Worm (Caenorhabditis elegans) whole organism, L2 larva: ENCODE data around the gene F18A12.2.
A peak's percentile ranks its signal among the peaks of the same experiment; 100 is the strongest.

ENCODE experiments used
- R02D3.7 ChIP-seq: fragments of 150-350 bp; optimal IDR thresholded peaks from 2 replicates; lab custom pipeline; 2014; ENCODE audit warnings: missing biosample characterization, missing genetic modification characterization
- ZK546.5 ChIP-seq: sonication (generic microtip); optimal IDR thresholded peaks from 2 replicates; lab custom pipeline; 2017; ENCODE audit warnings: missing biosample characterization, missing genetic modification characterization
- alr-1 ChIP-seq: fragments of 150-350 bp; optimal IDR thresholded peaks from 2 replicates; lab custom pipeline; 2014; ENCODE audit warnings: missing biosample characterization, missing genetic modification characterization
- ama-1 ChIP-seq: fragments of 150-350 bp; optimal IDR thresholded peaks from 2 replicates; lab custom pipeline; 2018; ENCODE audit warnings: inconsistent platforms
- blmp-1 ChIP-seq: sonication (generic microtip); optimal IDR thresholded peaks from 2 replicates; lab custom pipeline; 2017; ENCODE audit warnings: missing genetic modification characterization, mild to moderate bottlenecking, missing compliant biosample characterization, antibody characterized with exemption, moderate library complexity; ENCODE audit not compliant: insufficient read depth
- egl-27 ChIP-seq: sonication (generic microtip); optimal IDR thresholded peaks from 3 replicates; lab custom pipeline; 2017; ENCODE audit warnings: missing biosample characterization, missing genetic modification reagents, missing genetic modification characterization
- elt-1 ChIP-seq: fragments of 150-350 bp; optimal IDR thresholded peaks from 2 replicates; lab custom pipeline; 2014; ENCODE audit warnings: missing biosample characterization, missing genetic modification characterization
- fos-1 ChIP-seq: fragments of 150-350 bp; optimal IDR thresholded peaks from 2 replicates; lab custom pipeline; 2014; ENCODE audit warnings: missing biosample characterization, missing genetic modification characterization
- gmeb-1 ChIP-seq: fragments of 150-350 bp; optimal IDR thresholded peaks from 2 replicates; lab custom pipeline; 2014; ENCODE audit warnings: missing biosample characterization, missing genetic modification characterization
- lin-11 ChIP-seq: fragments of 150-350 bp; sonication (generic microtip); optimal IDR thresholded peaks from 2 replicates; lab custom pipeline; 2014; ENCODE audit warnings: missing biosample characterization, missing genetic modification characterization, inconsistent platforms, mixed read lengths
- lin-13 ChIP-seq: fragments of 150-350 bp; optimal IDR thresholded peaks from 2 replicates; lab custom pipeline; 2014; ENCODE audit warnings: missing biosample characterization, missing genetic modification reagents, missing genetic modification characterization
- lin-39 ChIP-seq: fragments of 150-350 bp; optimal IDR thresholded peaks from 2 replicates; lab custom pipeline; 2014; ENCODE audit warnings: missing biosample characterization, missing genetic modification reagents, missing genetic modification characterization
- lsy-2 ChIP-seq, 2 experiments: fragments of 150-350 bp in 1 of 2; sonication (generic microtip) in 1 of 2; optimal IDR thresholded peaks; 2 replicates each; lab custom pipeline; 2014 to 2017; ENCODE audit warnings: missing biosample characterization in 2 of 2, missing genetic modification characterization in 2 of 2
- mab-5 ChIP-seq: fragments of 150-350 bp; optimal IDR thresholded peaks from 2 replicates; lab custom pipeline; 2014; ENCODE audit warnings: missing biosample characterization, missing genetic modification characterization
- mbf-1 ChIP-seq: sonication (generic microtip); optimal IDR thresholded peaks from 2 replicates; lab custom pipeline; 2017; ENCODE audit warnings: missing biosample characterization, missing genetic modification characterization
- mdl-1 ChIP-seq, 2 experiments: fragments of 150-350 bp in 1 of 2; sonication (generic microtip) in 1 of 2; optimal IDR thresholded peaks; 2 replicates each; lab custom pipeline; 2017; ENCODE audit warnings: missing biosample characterization in 2 of 2, missing genetic modification characterization in 2 of 2
- nhr-10 ChIP-seq: sonication (generic microtip); optimal IDR thresholded peaks from 2 replicates; lab custom pipeline; 2017; ENCODE audit warnings: missing biosample characterization, missing genetic modification characterization
- nhr-11 ChIP-seq: fragments of 150-350 bp; optimal IDR thresholded peaks from 2 replicates; lab custom pipeline; 2014; ENCODE audit warnings: missing biosample characterization, missing genetic modification characterization
- nhr-12 ChIP-seq: fragments of 150-350 bp; optimal IDR thresholded peaks from 2 replicates; lab custom pipeline; 2014; ENCODE audit warnings: missing biosample characterization, missing genetic modification characterization
- nhr-129 ChIP-seq: fragments of 150-350 bp; optimal IDR thresholded peaks from 2 replicates; lab custom pipeline; 2014; ENCODE audit warnings: missing biosample characterization, missing genetic modification characterization
- nhr-21 ChIP-seq: fragments of 150-350 bp; optimal IDR thresholded peaks from 2 replicates; lab custom pipeline; 2014; ENCODE audit warnings: missing biosample characterization, missing genetic modification characterization
- nhr-237 ChIP-seq: fragments of 150-350 bp; optimal IDR thresholded peaks from 2 replicates; lab custom pipeline; 2014; ENCODE audit warnings: missing biosample characterization, missing genetic modification characterization
- nhr-25 ChIP-seq: fragments of 150-350 bp; sonication (generic microtip); optimal IDR thresholded peaks from 3 replicates; lab custom pipeline; 2014; ENCODE audit warnings: missing biosample characterization, missing genetic modification characterization
- peb-1 ChIP-seq: fragments of 150-350 bp; optimal IDR thresholded peaks from 2 replicates; lab custom pipeline; 2014; ENCODE audit warnings: missing biosample characterization, missing genetic modification characterization
- sem-4 ChIP-seq: fragments of 150-350 bp; optimal IDR thresholded peaks from 2 replicates; lab custom pipeline; 2014; ENCODE audit warnings: missing biosample characterization, missing genetic modification reagents, missing genetic modification characterization
- skn-1 ChIP-seq: sonication (generic microtip); optimal IDR thresholded peaks from 2 replicates; lab custom pipeline; 2017; ENCODE audit warnings: missing biosample characterization, missing genetic modification characterization
- sma-3 ChIP-seq: sonication (generic microtip); optimal IDR thresholded peaks from 2 replicates; lab custom pipeline; 2016; ENCODE audit warnings: missing genetic modification reagents, missing genetic modification characterization, missing compliant biosample characterization
- sma-9 ChIP-seq, 2 experiments: fragments of 150-350 bp in 1 of 2; sonication (generic microtip) in 1 of 2; optimal IDR thresholded peaks; 2 replicates each; lab custom pipeline; 2014 to 2016; ENCODE audit warnings: missing genetic modification characterization in 2 of 2, mild to moderate bottlenecking in 1 of 2, missing biosample characterization in 1 of 2, missing compliant biosample characterization in 1 of 2, missing genetic modification reagents in 1 of 2, moderate library complexity in 1 of 2
- unc-39 ChIP-seq: fragments of 150-350 bp; optimal IDR thresholded peaks from 2 replicates; lab custom pipeline; 2014; ENCODE audit warnings: missing biosample characterization, missing genetic modification characterization
- unc-55 ChIP-seq: fragments of 150-350 bp; sonication (generic microtip); optimal IDR thresholded peaks from 3 replicates; lab custom pipeline; 2014; ENCODE audit warnings: missing biosample characterization, missing genetic modification reagents, missing genetic modification characterization
- unc-62 ChIP-seq: fragments of 150-350 bp; optimal IDR thresholded peaks from 2 replicates; lab custom pipeline; 2014; ENCODE audit warnings: missing biosample characterization, missing genetic modification reagents, missing genetic modification characterization
- zag-1 ChIP-seq: fragments of 150-350 bp; optimal IDR thresholded peaks from 2 replicates; lab custom pipeline; 2014; ENCODE audit warnings: missing biosample characterization, missing genetic modification characterization
- ztf-1 ChIP-seq: fragments of 200-800 bp; sonication (Bioruptor generic); conservative IDR thresholded peaks from 2 replicates; pipeline ENCODE4 v1.3.6; 2022; ENCODE audit warnings: missing genetic modification characterization, missing compliant biosample characterization
- ztf-11 ChIP-seq: sonication (generic microtip); optimal IDR thresholded peaks from 2 replicates; lab custom pipeline; 2017; ENCODE audit warnings: missing biosample characterization, missing genetic modification characterization
- ztf-4 ChIP-seq: fragments of 150-350 bp; optimal IDR thresholded peaks from 2 replicates; lab custom pipeline; 2014; ENCODE audit warnings: missing biosample characterization, missing genetic modification characterization

Gene F18A12.2

DNA sequence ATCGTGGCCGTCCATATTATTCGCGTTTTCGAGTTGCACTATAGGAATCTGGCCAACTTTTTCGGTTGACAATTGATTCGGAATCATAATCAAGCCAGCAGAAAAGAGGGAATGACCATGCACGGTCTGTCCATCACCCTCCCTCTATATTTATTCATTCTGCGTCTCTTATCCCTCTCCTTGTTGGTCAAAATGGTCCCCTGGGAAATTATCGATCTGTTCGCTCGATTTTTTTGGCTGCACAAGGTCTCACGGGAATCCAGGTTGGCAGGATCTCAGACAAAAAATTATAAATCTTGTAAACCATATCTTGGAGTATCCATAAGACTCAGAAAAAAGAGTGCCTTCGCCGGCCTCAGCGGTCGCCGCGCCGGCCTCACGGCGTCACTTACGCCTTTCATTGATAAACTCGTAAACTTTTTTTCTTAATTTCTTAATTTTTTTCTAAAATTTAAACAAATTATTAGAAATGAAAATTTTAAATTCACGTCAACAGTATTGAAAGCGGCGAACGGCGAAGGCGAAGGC is at the start of gene F18A12.2, which contains the start of gene F18A12.7:
Gene F18A12.2 (plus strand): TSS at position 478 of the 528 bp plus-strand sequence.
Gene F18A12.7 (minus strand): TSS at position 101 of the 528 bp plus-strand sequence.
- TF ChIP-seq nhr-129 (tag; lab: Kevin White, UChicago): no peak
- no peak for TF ChIP-seq mab-5
- TF ChIP-seq unc-55 (GFP tag; lab: Kevin White, UChicago): no peak
- no peak for TF ChIP-seq blmp-1 (tag; lab: Kevin White, UChicago)
- no peak for TF ChIP-seq elt-1 (tag; lab: Kevin White, UChicago)
- no peak for TF ChIP-seq gmeb-1
- TF ChIP-seq nhr-237 (tag; lab: Kevin White, UChicago): no peak
- no peak for TF ChIP-seq nhr-10 (tag; lab: Kevin White, UChicago)
- TF ChIP-seq egl-27: no peak
- TF ChIP-seq peb-1 (tag; lab: Kevin White, UChicago): no peak
- TF ChIP-seq lin-13 (GFP tag; lab: Kevin White, UChicago): no peak
- no peak for TF ChIP-seq nhr-25 (tag; lab: Kevin White, UChicago)
- TF ChIP-seq unc-39 (tag; lab: Kevin White, UChicago): no peak
- TF ChIP-seq sma-3: no peak
- no peak for TF ChIP-seq nhr-11 (tag; lab: Kevin White, UChicago)
- TF ChIP-seq mdl-1 (tag; optimal IDR thresholded peaks at IDR 0.05; lab: Kevin White, UChicago): no peak

DNA sequence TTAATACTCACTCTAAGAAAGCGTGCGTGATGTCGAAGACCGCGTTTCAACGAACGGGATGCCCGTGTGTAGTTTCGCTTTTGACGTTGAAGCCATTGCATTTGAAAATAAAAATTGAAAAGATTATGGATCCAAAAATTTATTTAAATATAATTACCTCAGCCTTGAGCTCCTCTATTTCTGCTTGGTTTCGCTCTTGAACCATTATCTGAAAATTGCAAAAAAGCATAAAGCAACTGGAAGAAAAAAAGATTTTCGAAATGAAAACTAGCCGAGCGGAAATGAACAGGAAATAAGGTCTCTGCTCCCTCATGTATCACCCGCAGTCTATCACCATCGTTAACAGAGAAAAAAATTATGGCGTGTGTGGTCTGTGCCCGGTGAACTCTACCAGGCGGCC is 47.6 kb upstream of the F18A12.2 start, which contains the start of gene Y49F6C.6:
Gene Y49F6C.6 (minus strand): TSS at position 101 of the 400 bp plus-strand sequence.
- TF ChIP-seq lin-13 (GFP tag; lab: Kevin White, UChicago) (no peak), nhr-12 (no peak), ztf-11 (tag; lab: Kevin White, UChicago) (no peak), sma-3 (no peak), nhr-21 (tag; lab: Kevin White, UChicago) (no peak), mab-5 (no peak), nhr-10 (tag; lab: Kevin White, UChicago) (no peak), ZK546.5 (no peak), zag-1 (tag; lab: Kevin White, UChicago) (no peak), fos-1 (tag; lab: Kevin White, UChicago) (no peak), nhr-11 (tag; lab: Kevin White, UChicago) (no peak), sma-9 (GFP tag; optimal IDR thresholded peaks at IDR 0.05; lab: Kevin White, UChicago) (no peak), sma-9 (tag; optimal IDR thresholded peaks at IDR 0.05; lab: Kevin White, UChicago) (no peak), ama-1 (no peak), ztf-4 (tag; lab: Kevin White, UChicago) (no peak), R02D3.7 (tag; lab: Kevin White, UChicago) (no peak), unc-62 (no peak), nhr-25 (tag; lab: Kevin White, UChicago) (no peak), unc-39 (tag; lab: Kevin White, UChicago) (no peak)

DNA sequence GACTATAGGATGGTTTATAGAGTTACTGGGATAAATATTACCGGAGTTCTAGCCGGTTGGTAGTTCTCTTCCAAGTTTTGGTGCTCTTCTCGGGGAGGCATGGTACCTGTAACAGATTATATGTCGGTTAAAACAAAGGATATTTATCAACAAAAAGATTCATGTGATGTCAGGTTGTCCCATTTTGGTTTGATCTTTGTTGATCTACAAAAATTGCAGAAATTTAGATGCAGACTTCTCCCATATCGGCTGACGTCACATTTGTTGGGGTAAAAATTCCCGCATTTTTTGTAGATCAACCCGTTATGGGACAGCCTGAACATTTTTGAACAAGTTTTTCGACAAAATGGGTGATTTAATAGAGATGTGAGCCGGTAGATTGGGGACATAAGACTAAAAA is 46.6 kb upstream of the F18A12.2 start, which contains the start of gene Y49F6C.7:
Gene Y49F6C.7 (minus strand): TSS at position 101 of the 400 bp plus-strand sequence.
- TF ChIP-seq lin-39 (tag; lab: Kevin White, UChicago) (no peak), nhr-10 (tag; lab: Kevin White, UChicago) (no peak), alr-1 (tag; lab: Kevin White, UChicago) (no peak), zag-1 (tag; lab: Kevin White, UChicago) (no peak), skn-1 (tag; lab: Kevin White, UChicago) (no peak), blmp-1 (tag; lab: Kevin White, UChicago) (no peak), lin-13 (GFP tag; lab: Kevin White, UChicago) (no peak)

DNA sequence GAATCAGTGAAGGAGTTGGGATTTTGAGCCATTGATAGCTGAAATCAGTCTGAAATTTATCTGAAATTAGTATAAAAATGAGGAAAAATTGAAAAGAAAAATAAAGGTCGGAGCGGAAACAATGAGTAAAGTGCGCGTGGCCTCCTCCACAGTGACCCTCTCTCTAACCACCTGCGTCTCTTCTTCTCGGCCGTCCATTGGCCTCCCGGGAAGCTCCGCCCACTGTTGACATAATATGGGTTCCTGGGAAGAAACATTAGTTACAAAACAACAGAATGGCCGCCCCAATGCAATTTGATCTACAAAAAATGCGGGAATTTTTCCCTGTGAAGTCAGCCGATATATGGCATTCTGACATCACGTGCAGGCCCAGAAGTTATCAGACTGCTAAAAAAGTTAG is 44.6 kb upstream of the F18A12.2 start, which contains the start of gene Y49F6C.8:
Gene Y49F6C.8 (minus strand): TSS at position 51 of the 400 bp plus-strand sequence.
- TF ChIP-seq unc-39 (tag; lab: Kevin White, UChicago) (no peak), lsy-2 (tag; optimal IDR thresholded peaks at IDR 0.05; lab: Kevin White, UChicago) (peak in 1 of 2 experiments; percentile 41)

DNA sequence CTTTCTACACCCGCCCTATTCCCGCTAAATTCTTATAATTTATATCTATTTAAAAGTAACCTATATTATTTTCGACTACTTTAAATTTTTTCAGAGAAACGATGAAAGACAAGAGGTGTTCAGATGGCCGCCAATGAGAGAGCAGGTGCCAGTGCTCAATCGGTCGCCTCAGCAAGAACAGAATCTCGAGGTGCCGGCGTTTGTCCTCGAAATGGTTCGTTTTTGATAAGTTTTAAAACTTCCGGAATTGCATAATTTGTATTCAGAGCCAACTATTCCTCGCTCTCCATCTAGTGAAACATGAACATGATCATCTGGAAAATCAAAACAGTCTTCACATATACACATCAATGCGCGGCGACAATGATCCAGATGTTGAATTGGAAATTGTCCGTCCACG is 43.6 kb upstream of the F18A12.2 start, which contains the start of gene bath-23:
Gene bath-23 (plus strand): TSS at position 301 of the 400 bp plus-strand sequence.
- no peak for TF ChIP-seq egl-27
- TF ChIP-seq mbf-1 (tag; lab: Kevin White, UChicago): no peak
- no peak for TF ChIP-seq gmeb-1
- no peak for TF ChIP-seq ztf-1 (GFP tag; lab: Robert Waterston, UW)
- TF ChIP-seq nhr-129 (tag; lab: Kevin White, UChicago): no peak
- no peak for TF ChIP-seq sem-4 (tag; lab: Kevin White, UChicago)
- TF ChIP-seq unc-55 (GFP tag; lab: Kevin White, UChicago): no peak
- no peak for TF ChIP-seq ZK546.5
- no peak for TF ChIP-seq nhr-237 (tag; lab: Kevin White, UChicago)
- TF ChIP-seq lin-11 (tag; lab: Kevin White, UChicago): no peak
- TF ChIP-seq nhr-25 (tag; lab: Kevin White, UChicago): no peak
- TF ChIP-seq unc-62: no peak
- TF ChIP-seq, all 48 proteins: peak for 0
